Fruit fly (Drosophila melanogaster): ENCODE measurements around the gene CG9154.

The CG9154 gene

DNA sequence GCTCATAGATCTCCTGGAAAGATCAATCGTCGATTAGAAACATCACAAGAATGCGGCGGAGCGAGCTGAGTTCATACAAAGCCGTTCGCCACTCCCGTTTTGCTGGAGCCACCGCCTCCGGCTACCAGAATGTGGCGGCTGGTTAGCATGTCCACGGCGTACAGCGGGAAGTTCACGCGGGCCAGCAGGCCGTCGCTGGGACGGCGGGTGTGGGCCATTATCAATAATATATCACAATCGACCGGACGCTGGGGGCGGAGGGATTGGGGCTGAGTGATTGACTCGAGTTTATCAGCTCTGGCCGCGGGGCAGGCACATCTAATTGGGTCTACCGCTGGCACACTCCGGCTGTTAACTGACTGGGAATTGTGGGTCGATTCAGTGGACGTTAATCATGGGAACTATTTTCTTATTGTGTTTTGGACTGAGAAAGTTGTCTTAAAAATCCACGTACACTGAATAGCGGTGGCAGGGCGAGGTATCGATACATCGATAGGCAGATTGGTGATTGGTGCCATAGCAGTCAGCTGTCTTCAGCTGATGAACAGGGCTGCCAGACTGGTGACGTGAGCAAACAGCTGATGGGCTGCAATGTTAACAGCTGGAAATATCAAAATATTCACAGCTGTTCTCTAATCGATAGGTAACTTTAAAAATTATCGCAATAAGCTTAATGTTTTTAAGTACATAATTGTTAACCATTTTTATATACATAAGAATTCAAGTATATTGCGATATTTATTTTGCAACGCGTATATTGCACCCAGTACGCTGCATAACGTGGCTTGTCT, 28.2 kb upstream of the CG9154 start, which contains the start of gene CG9175 (continued):
- TF ChIP-seq CG17912 (GFP tag; optimal IDR thresholded peaks at IDR 0.05) (peak; percentile 63), Dip2 (GFP tag; IDR thresholded peaks at IDR 0.05) (no peak), tx (GFP tag; optimal IDR thresholded peaks at IDR 0.05) (peak; percentile 39), bcd (GFP tag; optimal IDR thresholded peaks at IDR 0.05) (peak; percentile 43), CG3163 (GFP tag; optimal IDR thresholded peaks at IDR 0.05) (peak; percentile 23), Lpt (GFP tag; optimal IDR thresholded peaks at IDR 0.05) (no peak), Lim3 (GFP tag; IDR thresholded peaks at IDR 0.05) (no peak), CG10366 (GFP tag; IDR thresholded peaks at IDR 0.05) (no peak; the same call in 1 of the 2 replicates), sr (GFP tag; IDR thresholded peaks at IDR 0.05) (no peak), nmo (GFP tag; optimal IDR thresholded peaks at IDR 0.05) (peak; percentile 67), Dip3 (GFP tag; optimal IDR thresholded peaks at IDR 0.05) (no peak), ATbp (GFP tag; optimal IDR thresholded peaks at IDR 0.05) (no peak), gsb-n (tag; optimal IDR thresholded peaks at IDR 0.05) (peak; percentile 6), br (optimal IDR thresholded peaks at IDR 0.05) (no peak), gcm2 (GFP tag; optimal IDR thresholded peaks at IDR 0.05) (no peak), Rfx (GFP tag; IDR thresholded peaks at IDR 0.05) (peak; percentile 66), HLH4C (GFP tag; IDR thresholded peaks at IDR 0.05; ENCODE audit: partially characterized antibody) (peak; percentile 91), Neu2 (GFP tag; optimal IDR thresholded peaks at IDR 0.05; ENCODE audit: borderline replicate concordance) (no peak), lov (optimal IDR thresholded peaks at IDR 0.05) (no peak), lov (GFP tag; IDR thresholded peaks at IDR 0.05) (no peak), sens (GFP tag) (peak; percentile 83), CG32767 (GFP tag; IDR thresholded peaks at IDR 0.05) (no peak), CG2202 (tag; optimal IDR thresholded peaks at IDR 0.05) (no peak), nerfin-2 (GFP tag; IDR thresholded peaks at IDR 0.05; ENCODE audit: partially characterized antibody) (peak; percentile 75; the same call in 1 of the 2 replicates), jigr1 (GFP tag; IDR thresholded peaks at IDR 0.05) (no peak; the same call in 2 of the 3 replicates), oc (tag; optimal IDR thresholded peaks at IDR 0.05) (peak; percentile 23), CG12942 (GFP tag; optimal IDR thresholded peaks at IDR 0.05) (no peak), Hsf (GFP tag; optimal IDR thresholded peaks at IDR 0.05) (peak; percentile 26), CG12236 (GFP tag; optimal IDR thresholded peaks at IDR 0.05) (no peak), C15 (GFP tag; IDR thresholded peaks at IDR 0.05) (no peak), Vsx1 (GFP tag; optimal IDR thresholded peaks at IDR 0.05) (no peak), CG11723 (GFP tag; optimal IDR thresholded peaks at IDR 0.05) (no peak), gem (tag; optimal IDR thresholded peaks at IDR 0.05) (peak; percentile 4), disco-r (GFP tag; optimal IDR thresholded peaks at IDR 0.05) (no peak), Atf6 (GFP tag; IDR thresholded peaks at IDR 0.05) (no peak), Atf3 (GFP tag; optimal IDR thresholded peaks at IDR 0.05) (no peak), CG10209 (GFP tag; optimal IDR thresholded peaks at IDR 0.05) (peak; percentile 19), CG11696 (GFP tag; IDR thresholded peaks at IDR 0.05) (no peak), mld (GFP tag; IDR thresholded peaks at IDR 0.05; ENCODE audit: partially characterized antibody) (peak; percentile 88), lola (GFP tag; optimal IDR thresholded peaks at IDR 0.05) (no peak), cato (GFP tag; optimal IDR thresholded peaks at IDR 0.05; ENCODE audit: borderline replicate concordance) (no peak), CG8478 (optimal IDR thresholded peaks at IDR 0.05) (no peak), ems (GFP tag; optimal IDR thresholded peaks at IDR 0.05) (no peak), yki (optimal IDR thresholded peaks at IDR 0.05) (no peak), HmgD (GFP tag; optimal IDR thresholded peaks at IDR 0.05) (peak; percentile 73), eyg (GFP tag; optimal IDR thresholded peaks at IDR 0.05) (no peak), dysf (GFP tag; IDR thresholded peaks at IDR 0.05) (no peak), CG34224 (GFP tag; IDR thresholded peaks at IDR 0.05; ENCODE audit: partially characterized antibody) (peak; percentile 99), CG8359 (GFP tag; optimal IDR thresholded peaks at IDR 0.05; ENCODE audit: borderline replicate concordance) (no peak), row (GFP tag; IDR thresholded peaks at IDR 0.05) (peak; percentile 83), Sox102F (GFP tag; optimal IDR thresholded peaks at IDR 0.05) (no peak)
